Worm (Caenorhabditis elegans) whole organism, young adult: Measurements from ENCODE around the gene sax-2.

Experiments used
- C17E4.6 ChIP-seq: fragments of 200-800 bp; sonication (Bioruptor generic); IDR thresholded peaks from 2 replicates; pipeline ENCODE4 v1.3.6; 2022; ENCODE audit warnings: missing genetic modification reagents, missing genetic modification characterization, missing compliant biosample characterization
- F22D6.2 ChIP-seq: sonication (generic microtip); optimal IDR thresholded peaks from 2 replicates; lab custom pipeline; 2016; ENCODE audit warnings: mild to moderate bottlenecking, missing genetic modification characterization, missing compliant biosample characterization
- F23B12.7 ChIP-seq: sonication (generic microtip); optimal IDR thresholded peaks from 2 replicates; lab custom pipeline; 2017; ENCODE audit warnings: missing genetic modification characterization, mild to moderate bottlenecking, missing compliant biosample characterization, antibody characterized with exemption, moderate library complexity; ENCODE audit not compliant: insufficient read depth
- F37B4.10 ChIP-seq: fragments of 200-800 bp; sonication (Bioruptor generic); IDR thresholded peaks from 2 replicates; pipeline ENCODE4 v1.3.6; 2022; ENCODE audit warnings: missing genetic modification characterization, missing compliant biosample characterization
- F39B2.1 ChIP-seq: fragments of 200-800 bp; sonication (Bioruptor generic); IDR thresholded peaks from 2 replicates; pipeline ENCODE4 v1.3.6; 2022; ENCODE audit warnings: missing genetic modification reagents, missing genetic modification characterization, missing compliant biosample characterization
- F49E8.2 ChIP-seq: sonication (generic microtip); optimal IDR thresholded peaks from 3 replicates; lab custom pipeline; 2017; ENCODE audit warnings: missing genetic modification characterization, mild to moderate bottlenecking, missing compliant biosample characterization, antibody characterized with exemption, moderate library complexity; ENCODE audit not compliant: insufficient read depth
- K12H6.12 ChIP-seq: fragments of 200-800 bp; sonication (Bioruptor generic); optimal IDR thresholded peaks from 2 replicates; lab custom pipeline; 2018; ENCODE audit warnings: mild to moderate bottlenecking, missing genetic modification characterization, missing compliant biosample characterization
- Y56A3A.18 ChIP-seq: fragments of 200-800 bp; sonication (Bioruptor generic); IDR thresholded peaks from 2 replicates; pipeline ENCODE4 v1.3.6; 2022; ENCODE audit warnings: missing genetic modification reagents, missing genetic modification characterization, missing compliant biosample characterization
- Y79H2A.3 ChIP-seq: fragments of 200-800 bp; sonication (Bioruptor generic); conservative IDR thresholded peaks from 2 replicates; pipeline ENCODE4 v1.3.6; 2022; ENCODE audit warnings: missing genetic modification reagents, missing genetic modification characterization, missing compliant biosample characterization
- ZK185.1 ChIP-seq: sonication (generic microtip); optimal IDR thresholded peaks from 2 replicates; lab custom pipeline; 2016; ENCODE audit warnings: mild to moderate bottlenecking, missing genetic modification characterization, missing compliant biosample characterization; ENCODE audit not compliant: poor library complexity, severe bottlenecking
- aptf-2 ChIP-seq: fragments of 200-800 bp; sonication (Bioruptor generic); conservative IDR thresholded peaks from 2 replicates; pipeline ENCODE4 v1.3.6; 2022; ENCODE audit warnings: missing genetic modification reagents, missing genetic modification characterization, missing compliant biosample characterization
- aptf-3 ChIP-seq: fragments of 200-800 bp; sonication (Bioruptor generic); IDR thresholded peaks from 2 replicates; pipeline ENCODE4 v1.3.6; 2022; ENCODE audit warnings: missing genetic modification characterization, missing compliant biosample characterization
- attf-5 ChIP-seq: fragments of 200-800 bp; sonication (Bioruptor generic); optimal IDR thresholded peaks from 2 replicates; lab custom pipeline; 2018; ENCODE audit warnings: mild to moderate bottlenecking, missing genetic modification characterization, missing compliant biosample characterization
- cebp-2 ChIP-seq: fragments of 200-800 bp; sonication (Bioruptor generic); IDR thresholded peaks from 2 replicates; pipeline ENCODE4 v1.3.6; 2022; ENCODE audit warnings: missing genetic modification characterization, missing compliant biosample characterization
- ceh-58 ChIP-seq: fragments of 200-800 bp; sonication (Bioruptor generic); IDR thresholded peaks from 2 replicates; pipeline ENCODE4 v1.3.6; 2022; ENCODE audit warnings: missing genetic modification characterization, missing compliant biosample characterization
- ceh-79 ChIP-seq: sonication (generic microtip); optimal IDR thresholded peaks from 2 replicates; lab custom pipeline; 2017; ENCODE audit warnings: mild to moderate bottlenecking, missing genetic modification characterization, missing compliant biosample characterization
- die-1 ChIP-seq: sonication (generic microtip); optimal IDR thresholded peaks from 2 replicates; lab custom pipeline; 2016; ENCODE audit warnings: missing genotype, mild to moderate bottlenecking, missing genetic modification characterization, missing compliant biosample characterization
- egl-18 ChIP-seq: fragments of 200-800 bp; sonication (Bioruptor generic); IDR thresholded peaks from 2 replicates; pipeline ENCODE4 v1.3.6; 2022; ENCODE audit warnings: missing genetic modification reagents, missing genetic modification characterization, missing compliant biosample characterization
- hmg-20 ChIP-seq: fragments of 200-800 bp; sonication (Bioruptor generic); IDR thresholded peaks from 2 replicates; pipeline ENCODE4 v1.3.6; 2022; ENCODE audit warnings: missing genetic modification reagents, missing genetic modification characterization, missing compliant biosample characterization
- hrde-1 ChIP-seq: sonication (generic microtip); optimal IDR thresholded peaks from 2 replicates; lab custom pipeline; 2016; ENCODE audit warnings: missing genetic modification characterization, mild to moderate bottlenecking, missing compliant biosample characterization, moderate library complexity, missing genotype, missing genetic modification reagents, borderline replicate concordance
- lag-1 ChIP-seq: fragments of 200-800 bp; sonication (Bioruptor generic); IDR thresholded peaks from 2 replicates; pipeline ENCODE4 v1.3.6; 2022; ENCODE audit warnings: missing genetic modification reagents, missing genetic modification characterization, missing compliant biosample characterization
- let-607 ChIP-seq, 2 experiments: fragments of 200-800 bp in 1 of 2; sonication (Bioruptor generic) in 1 of 2; sonication (generic microtip) in 1 of 2; optimal IDR thresholded peaks; 2 replicates each; lab custom pipeline; 2016 to 2018; ENCODE audit warnings: mild to moderate bottlenecking in 2 of 2, missing compliant biosample characterization in 2 of 2, missing genetic modification characterization in 2 of 2, moderate library complexity in 2 of 2, missing genotype in 1 of 2
- lin-35 ChIP-seq, 3 experiments: fragments of 150-350 bp in 2 of 3; sonication (generic microtip) in 1 of 3; optimal IDR thresholded peaks; 2 replicates each; lab custom pipeline; 2014 to 2018; ENCODE audit warnings: missing biosample characterization in 3 of 3, missing genetic modification characterization in 3 of 3, missing genetic modification reagents in 3 of 3
- lir-1 ChIP-seq: fragments of 200-800 bp; sonication (Bioruptor generic); conservative IDR thresholded peaks from 2 replicates; pipeline ENCODE4 v1.3.6; 2022; ENCODE audit warnings: missing genetic modification reagents, missing genetic modification characterization, missing compliant biosample characterization
- madf-3 ChIP-seq: fragments of 200-800 bp; sonication (Bioruptor generic); IDR thresholded peaks from 2 replicates; pipeline ENCODE4 v1.3.6; 2022; ENCODE audit warnings: missing genetic modification reagents, missing genetic modification characterization, missing compliant biosample characterization
- madf-8 ChIP-seq: fragments of 200-800 bp; sonication (Bioruptor generic); conservative IDR thresholded peaks from 2 replicates; pipeline ENCODE4 v1.3.6; 2022; ENCODE audit warnings: missing genetic modification reagents, missing genetic modification characterization, missing compliant biosample characterization
- mcd-1 ChIP-seq: fragments of 200-800 bp; sonication (Bioruptor generic); IDR thresholded peaks from 2 replicates; pipeline ENCODE4 v1.3.6; 2022; ENCODE audit warnings: missing genetic modification reagents, missing genetic modification characterization, missing compliant biosample characterization
- mel-28 ChIP-seq: sonication (generic microtip); optimal IDR thresholded peaks from 2 replicates; lab custom pipeline; 2016; ENCODE audit warnings: borderline replicate concordance, mild to moderate bottlenecking, missing genetic modification characterization, missing compliant biosample characterization
- nfyb-1 ChIP-seq: fragments of 200-800 bp; sonication (Bioruptor generic); IDR thresholded peaks from 2 replicates; pipeline ENCODE4 v1.3.6; 2022; ENCODE audit warnings: missing genetic modification reagents, missing genetic modification characterization, missing compliant biosample characterization
- nhr-27 ChIP-seq: fragments of 200-800 bp; sonication (Bioruptor generic); optimal IDR thresholded peaks from 2 replicates; lab custom pipeline; 2018; ENCODE audit warnings: mild to moderate bottlenecking, missing genetic modification characterization, moderate library complexity, missing compliant biosample characterization
- nhr-80 ChIP-seq: sonication (generic microtip); optimal IDR thresholded peaks from 2 replicates; lab custom pipeline; 2016; ENCODE audit warnings: missing genetic modification characterization, missing compliant biosample characterization
- nhr-90 ChIP-seq: sonication (generic microtip); optimal IDR thresholded peaks from 2 replicates; lab custom pipeline; 2016; ENCODE audit warnings: missing genotype, mild to moderate bottlenecking, missing genetic modification characterization, missing compliant biosample characterization
- pha-4 ChIP-seq: fragments of 150-350 bp; sonication (generic microtip); optimal IDR thresholded peaks from 2 replicates; lab custom pipeline; 2014; ENCODE audit warnings: missing biosample characterization, missing genetic modification reagents, missing genetic modification characterization
- rec-8 ChIP-seq, 2 experiments: sonication (generic microtip); optimal IDR thresholded peaks; 2 replicates each; lab custom pipeline; 2016; ENCODE audit warnings: mild to moderate bottlenecking in 2 of 2, missing genetic modification characterization in 2 of 2, missing genetic modification reagents in 2 of 2, missing genotype in 2 of 2, missing biosample characterization in 1 of 2, missing compliant biosample characterization in 1 of 2, moderate library complexity in 1 of 2
- rpc-1 ChIP-seq, 2 experiments: fragments of 150-350 bp in 1 of 2; sonication (generic microtip) in 1 of 2; optimal IDR thresholded peaks; 2 replicates each; lab custom pipeline; 2014 to 2018; ENCODE audit warnings: missing biosample characterization in 1 of 2, missing genetic modification characterization in 1 of 2, missing genetic modification reagents in 1 of 2, missing genotype in 1 of 2
- sea-2 ChIP-seq: fragments of 200-800 bp; sonication (Bioruptor generic); IDR thresholded peaks from 2 replicates; pipeline ENCODE4 v1.3.6; 2022; ENCODE audit warnings: missing genetic modification characterization, missing compliant biosample characterization
- snpc-1.1 ChIP-seq: sonication (generic microtip); optimal IDR thresholded peaks from 2 replicates; lab custom pipeline; 2017; ENCODE audit warnings: missing genetic modification characterization, mild to moderate bottlenecking, missing compliant biosample characterization, antibody characterized with exemption, moderate library complexity, missing genotype, missing genetic modification reagents; ENCODE audit not compliant: insufficient read depth
- tlf-1 ChIP-seq: fragments of 200-800 bp; sonication (Bioruptor generic); optimal IDR thresholded peaks from 2 replicates; lab custom pipeline; 2018; ENCODE audit warnings: mild to moderate bottlenecking, missing genetic modification characterization, missing compliant biosample characterization
- unc-130 ChIP-seq: sonication (generic microtip); optimal IDR thresholded peaks from 2 replicates; lab custom pipeline; 2016; ENCODE audit warnings: missing genetic modification reagents, missing genetic modification characterization, missing compliant biosample characterization
- zim-3 ChIP-seq: sonication (generic microtip); optimal IDR thresholded peaks from 2 replicates; lab custom pipeline; 2017; ENCODE audit warnings: mild to moderate bottlenecking, missing genetic modification characterization, moderate library complexity, missing compliant biosample characterization
- ztf-18 ChIP-seq: sonication (generic microtip); optimal IDR thresholded peaks from 2 replicates; lab custom pipeline; 2016; ENCODE audit warnings: missing genotype, mild to moderate bottlenecking, missing genetic modification characterization, missing compliant biosample characterization

Gene sax-2

DNA sequence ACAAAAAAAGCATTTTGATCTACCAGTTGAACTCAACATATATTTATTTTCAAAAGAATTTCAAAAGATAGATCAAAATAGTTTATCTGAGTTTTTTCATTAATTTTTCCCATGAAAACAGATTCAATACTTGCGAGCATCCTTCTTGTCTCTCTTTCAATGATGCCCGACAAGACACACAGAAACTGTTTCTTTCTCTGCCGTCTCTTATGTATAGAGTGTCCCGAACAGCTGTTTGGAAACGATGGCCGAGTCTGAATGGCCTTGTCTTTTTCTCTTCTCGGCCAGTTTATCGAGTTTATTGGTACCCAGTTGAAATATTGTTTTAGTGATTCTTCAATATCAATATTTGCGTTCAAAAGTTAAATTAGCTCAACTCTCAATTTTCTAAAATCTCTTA is 755 bp upstream of the sax-2 start (continued):
- TF ChIP-seq F49E8.2 (tag; lab: Kevin White, UChicago) (no peak), attf-5 (GFP tag; lab: Kevin White, UChicago) (peak; percentile 68), madf-3 (GFP tag; lab: Robert Waterston, UW) (no peak)
- TF ChIP-seq, all 124 proteins: peak for 12

DNA sequence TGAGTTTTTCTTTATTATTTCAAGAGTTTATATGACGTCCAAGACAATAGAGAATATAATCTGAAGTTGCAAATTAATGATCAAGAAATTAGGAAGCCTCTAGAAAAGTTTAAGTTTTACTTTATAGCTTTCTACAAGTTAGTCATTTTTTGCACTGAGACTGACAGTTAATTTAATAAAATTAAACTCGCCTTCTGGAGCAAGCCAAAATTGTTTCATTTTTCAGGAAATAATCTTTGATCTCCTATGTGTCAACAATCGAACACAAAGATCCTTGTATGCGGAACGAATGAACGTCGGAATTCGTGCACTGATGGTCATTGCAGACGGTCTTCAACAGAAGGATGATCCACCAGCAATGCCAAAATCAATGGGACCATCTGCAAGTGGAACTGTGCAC is 2.9 kb downstream of the sax-2 start:
- TF ChIP-seq attf-5 (GFP tag; lab: Kevin White, UChicago) = no peak
- TF ChIP-seq mcd-1 (GFP tag; lab: Robert Waterston, UW) = no peak
- TF ChIP-seq F22D6.2 = no peak
- no peak for TF ChIP-seq rpc-1 (optimal IDR thresholded peaks at IDR 0.05; lab: Kevin White, UChicago)
- TF ChIP-seq rpc-1 (tag; optimal IDR thresholded peaks at IDR 0.05; lab: Kevin White, UChicago) = no peak
- TF ChIP-seq let-607 (tag; optimal IDR thresholded peaks at IDR 0.05; lab: Kevin White, UChicago) = no peak
- no peak for TF ChIP-seq F39B2.1
- no peak for TF ChIP-seq hmg-20 (GFP tag; lab: Robert Waterston, UW)
- no peak for TF ChIP-seq sea-2 (GFP tag; lab: Robert Waterston, UW)
- TF ChIP-seq pha-4 (tag; lab: Kevin White, UChicago) = no peak
- no peak for TF ChIP-seq die-1 (tag; lab: Kevin White, UChicago)
- no peak for TF ChIP-seq hrde-1 (tag; lab: Kevin White, UChicago)
- TF ChIP-seq egl-18 (GFP tag; lab: Robert Waterston, UW) = no peak
- TF ChIP-seq, all 124 proteins: peak for 0

DNA sequence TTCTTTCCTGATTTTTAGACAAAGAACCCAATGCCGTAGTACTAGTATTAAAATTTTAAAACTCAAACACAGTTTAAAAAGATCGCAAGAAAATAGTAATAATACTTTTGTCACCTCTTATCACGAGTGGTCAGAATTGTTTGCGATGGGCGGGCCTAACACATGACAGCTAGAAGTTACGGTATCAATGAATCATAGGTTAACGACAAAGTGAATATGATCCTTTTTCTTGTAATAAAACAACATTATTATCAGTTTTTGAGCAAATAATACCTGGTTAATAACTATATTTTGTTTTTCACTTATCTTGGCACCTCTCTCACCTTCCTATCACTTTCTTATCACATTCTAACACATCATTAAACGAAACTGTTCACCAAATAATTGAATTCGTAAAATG is 3.5 kb downstream of the sax-2 start:
- TF ChIP-seq K12H6.12 (tag; lab: Kevin White, UChicago) (no peak), nhr-80 (tag; lab: Kevin White, UChicago) (peak; percentile 23), nhr-27 (no peak)

DNA sequence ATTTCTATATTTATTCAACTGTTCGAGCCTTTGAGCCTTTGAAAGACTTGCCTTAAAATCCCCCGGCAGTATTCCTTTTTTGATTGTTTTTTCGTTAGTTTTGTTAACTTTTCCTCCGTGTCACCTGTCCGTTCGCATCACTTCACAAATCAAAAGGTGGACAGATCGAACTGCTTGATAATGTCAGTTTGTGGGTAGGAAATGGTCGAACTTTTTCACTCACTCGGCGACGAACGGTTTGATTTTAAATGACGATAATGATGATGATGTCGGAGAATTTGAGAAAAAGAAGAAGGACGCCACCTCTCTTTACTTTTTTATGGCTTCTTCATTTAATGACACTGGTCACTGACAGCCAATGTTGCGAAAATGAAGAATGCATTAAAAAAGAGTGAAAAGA is 9.6 kb downstream of the sax-2 start:
- TF ChIP-seq C17E4.6 (GFP tag; lab: Robert Waterston, UW) (no peak), Y56A3A.18 (no peak), ztf-18 (tag; lab: Kevin White, UChicago) (no peak), madf-8 (GFP tag; lab: Robert Waterston, UW) (no peak), K12H6.12 (tag; lab: Kevin White, UChicago) (no peak), ceh-58 (GFP tag; lab: Robert Waterston, UW) (no peak), cebp-2 (GFP tag; lab: Robert Waterston, UW) (no peak), Y79H2A.3 (GFP tag; lab: Robert Waterston, UW) (no peak), zim-3 (tag; lab: Kevin White, UChicago) (no peak), unc-130 (GFP tag; lab: Kevin White, UChicago) (no peak), let-607 (tag; optimal IDR thresholded peaks at IDR 0.05; lab: Kevin White, UChicago) (no peak), lin-35 (GFP tag; optimal IDR thresholded peaks at IDR 0.05; lab: Kevin White, UChicago) (no peak)
- TF ChIP-seq, all 124 proteins: peak for 0

DNA sequence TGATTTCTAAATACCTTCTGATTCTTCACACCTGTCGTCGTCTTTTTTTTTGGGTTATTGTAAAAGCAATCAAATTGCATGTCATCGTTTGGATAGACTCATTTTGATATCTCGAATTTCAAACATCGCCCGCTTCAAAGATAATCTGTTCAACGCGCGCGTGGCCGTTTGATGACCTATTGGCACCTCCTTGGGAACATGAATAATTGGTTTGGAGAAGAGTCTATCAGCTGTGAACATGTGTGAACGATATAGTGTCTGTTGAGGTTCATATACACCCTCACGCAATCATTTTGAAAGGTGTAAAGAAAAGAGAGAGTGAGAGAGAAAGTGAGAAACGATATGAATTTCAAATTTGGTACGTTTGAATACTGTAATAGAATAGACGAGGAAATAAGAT is 11.1 kb downstream of the sax-2 start:
- TF ChIP-seq ceh-58 (GFP tag; lab: Robert Waterston, UW) = no peak
- no peak for TF ChIP-seq nhr-90 (tag; lab: Kevin White, UChicago)
- no peak for TF ChIP-seq mel-28 (tag; lab: Kevin White, UChicago)
- TF ChIP-seq egl-18 (GFP tag; lab: Robert Waterston, UW) = no peak
- TF ChIP-seq aptf-2 (GFP tag; lab: Robert Waterston, UW) = no peak
- TF ChIP-seq tlf-1 = no peak
- no peak for TF ChIP-seq F23B12.7
- TF ChIP-seq aptf-3 (GFP tag; lab: Robert Waterston, UW) = no peak
- TF ChIP-seq rec-8 (tag; optimal IDR thresholded peaks at IDR 0.05; lab: Kevin White, UChicago) = no peak
- no peak for TF ChIP-seq cebp-2 (GFP tag; lab: Robert Waterston, UW)
- TF ChIP-seq ZK185.1 (tag; lab: Kevin White, UChicago) = no peak
- no peak for TF ChIP-seq lir-1
- no peak for TF ChIP-seq ceh-79 (tag; lab: Kevin White, UChicago)
- TF ChIP-seq F37B4.10 = no peak
- TF ChIP-seq lag-1 (GFP tag; lab: Robert Waterston, UW) = no peak
- TF ChIP-seq snpc-1.1 (tag; lab: Kevin White, UChicago) = no peak
- TF ChIP-seq nfyb-1 (GFP tag; lab: Robert Waterston, UW) = no peak
